Worm (Caenorhabditis elegans) whole organism, L4/young adult: Measurements from ENCODE around the gene fbxb-6.

Experiments used
- W03F9.2 ChIP-seq: fragments of 150-350 bp; optimal IDR thresholded peaks from 2 replicates; lab custom pipeline; 2014; ENCODE audit warnings: missing biosample characterization, missing genetic modification characterization
- dao-5 ChIP-seq: sonication (generic microtip); optimal IDR thresholded peaks from 2 replicates; lab custom pipeline; 2016; ENCODE audit warnings: missing genotype, missing genetic modification characterization, moderate library complexity, missing compliant biosample characterization

DNA sequence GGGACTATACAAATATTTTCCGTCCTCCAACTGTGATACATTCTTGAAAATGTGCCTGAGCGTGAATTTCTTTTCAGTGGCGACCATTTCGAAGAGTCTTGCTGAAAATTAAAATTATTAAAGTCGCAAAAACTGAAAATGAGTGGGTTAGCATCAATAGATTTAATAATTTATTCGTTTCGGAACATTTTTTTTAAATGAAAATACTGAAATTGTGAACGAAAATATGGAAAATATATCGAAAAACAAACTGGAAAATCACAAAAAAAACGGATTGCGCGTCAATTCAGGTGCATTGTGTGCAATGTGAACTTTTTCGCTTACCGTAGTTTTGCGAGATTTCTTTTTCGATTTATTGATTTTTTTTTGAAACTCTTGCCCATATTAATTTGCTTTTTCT is 32.7 kb upstream of the fbxb-6 start, which contains the start of gene bath-5:
- TF ChIP-seq W03F9.2 (tag; lab: Kevin White, UChicago) = no peak
- no peak for TF ChIP-seq dao-5
